Worm (Caenorhabditis elegans) whole organism, L2 larva: ENCODE measurements around the gene acaa-2.
A peak's percentile ranks its signal among the peaks of the same experiment; 100 is the strongest.

Experiments used
- C34F6.9 ChIP-seq: fragments of 150-350 bp; optimal IDR thresholded peaks from 2 replicates; lab custom pipeline; 2014; ENCODE audit warnings: missing biosample characterization, missing genetic modification characterization
- R02D3.7 ChIP-seq: fragments of 150-350 bp; optimal IDR thresholded peaks from 2 replicates; lab custom pipeline; 2014; ENCODE audit warnings: missing biosample characterization, missing genetic modification characterization
- Y55F3AM.14 ChIP-seq: fragments of 200-800 bp; sonication (Bioruptor generic); optimal IDR thresholded peaks from 2 replicates; lab custom pipeline; 2018; ENCODE audit warnings: mild to moderate bottlenecking, missing genetic modification characterization, missing compliant biosample characterization
- ZK546.5 ChIP-seq: sonication (generic microtip); optimal IDR thresholded peaks from 2 replicates; lab custom pipeline; 2017; ENCODE audit warnings: missing biosample characterization, missing genetic modification characterization
- ama-1 ChIP-seq: fragments of 150-350 bp; optimal IDR thresholded peaks from 2 replicates; lab custom pipeline; 2018; ENCODE audit warnings: inconsistent platforms
- blmp-1 ChIP-seq: sonication (generic microtip); optimal IDR thresholded peaks from 2 replicates; lab custom pipeline; 2017; ENCODE audit warnings: missing genetic modification characterization, mild to moderate bottlenecking, missing compliant biosample characterization, antibody characterized with exemption, moderate library complexity; ENCODE audit not compliant: insufficient read depth
- ceh-16 ChIP-seq: fragments of 150-350 bp; optimal IDR thresholded peaks from 2 replicates; lab custom pipeline; 2014; ENCODE audit warnings: missing biosample characterization, missing genetic modification characterization
- ceh-82 ChIP-seq: fragments of 150-350 bp; optimal IDR thresholded peaks from 2 replicates; lab custom pipeline; 2014; ENCODE audit warnings: missing biosample characterization, missing genetic modification characterization
- egl-27 ChIP-seq: sonication (generic microtip); optimal IDR thresholded peaks from 3 replicates; lab custom pipeline; 2017; ENCODE audit warnings: missing biosample characterization, missing genetic modification reagents, missing genetic modification characterization
- elt-1 ChIP-seq: fragments of 150-350 bp; optimal IDR thresholded peaks from 2 replicates; lab custom pipeline; 2014; ENCODE audit warnings: missing biosample characterization, missing genetic modification characterization
- elt-3 ChIP-seq: sonication (generic microtip); optimal IDR thresholded peaks from 2 replicates; lab custom pipeline; 2017; ENCODE audit warnings: missing biosample characterization, missing genetic modification characterization
- fos-1 ChIP-seq: fragments of 150-350 bp; optimal IDR thresholded peaks from 2 replicates; lab custom pipeline; 2014; ENCODE audit warnings: missing biosample characterization, missing genetic modification characterization
- lin-11 ChIP-seq: fragments of 150-350 bp; sonication (generic microtip); optimal IDR thresholded peaks from 2 replicates; lab custom pipeline; 2014; ENCODE audit warnings: missing biosample characterization, missing genetic modification characterization, inconsistent platforms, mixed read lengths
- lsy-2 ChIP-seq, 2 experiments: fragments of 150-350 bp in 1 of 2; sonication (generic microtip) in 1 of 2; optimal IDR thresholded peaks; 2 replicates each; lab custom pipeline; 2014 to 2017; ENCODE audit warnings: missing biosample characterization in 2 of 2, missing genetic modification characterization in 2 of 2
- mab-5 ChIP-seq: fragments of 150-350 bp; optimal IDR thresholded peaks from 2 replicates; lab custom pipeline; 2014; ENCODE audit warnings: missing biosample characterization, missing genetic modification characterization
- mdl-1 ChIP-seq, 2 experiments: fragments of 150-350 bp in 1 of 2; sonication (generic microtip) in 1 of 2; optimal IDR thresholded peaks; 2 replicates each; lab custom pipeline; 2017; ENCODE audit warnings: missing biosample characterization in 2 of 2, missing genetic modification characterization in 2 of 2
- nhr-10 ChIP-seq: sonication (generic microtip); optimal IDR thresholded peaks from 2 replicates; lab custom pipeline; 2017; ENCODE audit warnings: missing biosample characterization, missing genetic modification characterization
- nhr-11 ChIP-seq: fragments of 150-350 bp; optimal IDR thresholded peaks from 2 replicates; lab custom pipeline; 2014; ENCODE audit warnings: missing biosample characterization, missing genetic modification characterization
- nhr-12 ChIP-seq: fragments of 150-350 bp; optimal IDR thresholded peaks from 2 replicates; lab custom pipeline; 2014; ENCODE audit warnings: missing biosample characterization, missing genetic modification characterization
- nhr-129 ChIP-seq: fragments of 150-350 bp; optimal IDR thresholded peaks from 2 replicates; lab custom pipeline; 2014; ENCODE audit warnings: missing biosample characterization, missing genetic modification characterization
- nhr-237 ChIP-seq: fragments of 150-350 bp; optimal IDR thresholded peaks from 2 replicates; lab custom pipeline; 2014; ENCODE audit warnings: missing biosample characterization, missing genetic modification characterization
- nhr-25 ChIP-seq: fragments of 150-350 bp; sonication (generic microtip); optimal IDR thresholded peaks from 3 replicates; lab custom pipeline; 2014; ENCODE audit warnings: missing biosample characterization, missing genetic modification characterization
- nhr-6 ChIP-seq: fragments of 150-350 bp; optimal IDR thresholded peaks from 2 replicates; lab custom pipeline; 2014; ENCODE audit warnings: missing biosample characterization, missing genetic modification characterization
- nhr-77 ChIP-seq: fragments of 150-350 bp; optimal IDR thresholded peaks from 2 replicates; lab custom pipeline; 2014; ENCODE audit warnings: missing biosample characterization, missing genetic modification characterization
- peb-1 ChIP-seq: fragments of 150-350 bp; optimal IDR thresholded peaks from 2 replicates; lab custom pipeline; 2014; ENCODE audit warnings: missing biosample characterization, missing genetic modification characterization
- sem-4 ChIP-seq: fragments of 150-350 bp; optimal IDR thresholded peaks from 2 replicates; lab custom pipeline; 2014; ENCODE audit warnings: missing biosample characterization, missing genetic modification reagents, missing genetic modification characterization
- skn-1 ChIP-seq: sonication (generic microtip); optimal IDR thresholded peaks from 2 replicates; lab custom pipeline; 2017; ENCODE audit warnings: missing biosample characterization, missing genetic modification characterization
- sma-9 ChIP-seq, 2 experiments: fragments of 150-350 bp in 1 of 2; sonication (generic microtip) in 1 of 2; optimal IDR thresholded peaks; 2 replicates each; lab custom pipeline; 2014 to 2016; ENCODE audit warnings: missing genetic modification characterization in 2 of 2, mild to moderate bottlenecking in 1 of 2, missing biosample characterization in 1 of 2, missing compliant biosample characterization in 1 of 2, missing genetic modification reagents in 1 of 2, moderate library complexity in 1 of 2
- unc-55 ChIP-seq: fragments of 150-350 bp; sonication (generic microtip); optimal IDR thresholded peaks from 3 replicates; lab custom pipeline; 2014; ENCODE audit warnings: missing biosample characterization, missing genetic modification reagents, missing genetic modification characterization
- unc-62 ChIP-seq: fragments of 150-350 bp; optimal IDR thresholded peaks from 2 replicates; lab custom pipeline; 2014; ENCODE audit warnings: missing biosample characterization, missing genetic modification reagents, missing genetic modification characterization
- zag-1 ChIP-seq: fragments of 150-350 bp; optimal IDR thresholded peaks from 2 replicates; lab custom pipeline; 2014; ENCODE audit warnings: missing biosample characterization, missing genetic modification characterization
- ztf-1 ChIP-seq: fragments of 200-800 bp; sonication (Bioruptor generic); conservative IDR thresholded peaks from 2 replicates; pipeline ENCODE4 v1.3.6; 2022; ENCODE audit warnings: missing genetic modification characterization, missing compliant biosample characterization
- ztf-11 ChIP-seq: sonication (generic microtip); optimal IDR thresholded peaks from 2 replicates; lab custom pipeline; 2017; ENCODE audit warnings: missing biosample characterization, missing genetic modification characterization
- ztf-4 ChIP-seq: fragments of 150-350 bp; optimal IDR thresholded peaks from 2 replicates; lab custom pipeline; 2014; ENCODE audit warnings: missing biosample characterization, missing genetic modification characterization

acaa-2 gene

DNA sequence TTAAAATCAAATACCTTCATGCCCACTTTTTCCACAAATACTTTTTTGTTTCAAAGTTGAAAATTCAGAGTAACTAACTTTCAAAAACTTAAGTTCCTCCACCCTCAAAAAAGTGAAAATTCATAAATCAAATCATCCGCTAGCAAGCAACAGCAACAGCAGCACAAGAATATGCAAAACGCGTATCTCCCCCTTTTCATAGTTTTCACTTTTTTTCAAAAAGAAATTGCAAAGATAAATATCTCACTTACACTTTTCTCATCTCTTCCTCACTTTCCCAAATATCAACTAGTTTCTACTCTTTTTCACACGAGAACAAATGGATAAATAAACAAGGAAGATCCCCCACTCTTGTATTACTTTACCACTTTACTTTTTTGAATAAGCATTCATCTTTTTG, 36.9 kb downstream of the acaa-2 start:
- TF ChIP-seq blmp-1 (tag; lab: Kevin White, UChicago), result peak; percentile 71
- TF ChIP-seq skn-1, result no peak
- TF ChIP-seq ama-1 (lab: Kevin White, UChicago), result no peak
- TF ChIP-seq unc-55 (GFP tag; lab: Kevin White, UChicago), result peak; percentile 71
- no peak for TF ChIP-seq egl-27 (tag; lab: Kevin White, UChicago)

DNA sequence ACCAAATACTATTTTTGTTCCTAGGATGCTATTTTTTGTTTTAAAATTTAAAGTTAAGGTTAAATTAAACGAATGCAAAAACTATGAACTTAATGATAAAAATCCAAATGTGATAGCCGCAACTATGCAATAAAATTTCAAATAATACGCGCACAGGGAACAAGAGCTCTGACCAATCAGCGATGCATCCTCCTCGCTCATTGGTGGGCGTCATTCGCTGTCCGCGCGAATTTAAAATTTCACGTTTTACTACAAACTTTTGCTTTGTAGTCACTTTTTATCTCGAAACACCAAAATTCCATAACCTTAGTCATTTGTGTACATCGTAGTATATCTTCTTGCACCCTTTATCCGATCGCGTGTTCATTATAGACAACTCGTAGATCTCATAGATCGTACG, 38.4 kb downstream of the acaa-2 start:
- TF ChIP-seq nhr-12 (tag; lab: Kevin White, UChicago) (no peak), Y55F3AM.14 (GFP tag; lab: Kevin White, UChicago) (no peak), R02D3.7 (tag; lab: Kevin White, UChicago) (no peak), unc-62 (no peak), ceh-16 (tag; lab: Kevin White, UChicago) (no peak), mab-5 (tag; lab: Kevin White, UChicago) (no peak), ztf-11 (no peak), ztf-1 (no peak), elt-3 (no peak), sma-9 (GFP tag; optimal IDR thresholded peaks at IDR 0.05; lab: Kevin White, UChicago) (no peak), sma-9 (tag; optimal IDR thresholded peaks at IDR 0.05; lab: Kevin White, UChicago) (no peak), fos-1 (tag; lab: Kevin White, UChicago) (no peak), nhr-6 (tag; lab: Kevin White, UChicago) (no peak), ceh-82 (no peak)

- TF ChIP-seq nhr-237 (tag; lab: Kevin White, UChicago), result no peak
- peak; percentile 32 for TF ChIP-seq unc-55 (GFP tag; lab: Kevin White, UChicago)
- TF ChIP-seq, all 48 proteins: peak for 1
Measured at ce11 chrIII:13385850-13386249, 41.1 kb downstream of the acaa-2 start, which contains the start of gene T03F6.4. Gene T03F6.4, plus strand, starts transcription at chrIII:13386150.

ce11 chrIII:13388621-13389020, 43.9 kb downstream of the acaa-2 start:
- TF ChIP-seq nhr-237 (tag; lab: Kevin White, UChicago) (no peak), fos-1 (tag; lab: Kevin White, UChicago) (peak; percentile 53)

DNA sequence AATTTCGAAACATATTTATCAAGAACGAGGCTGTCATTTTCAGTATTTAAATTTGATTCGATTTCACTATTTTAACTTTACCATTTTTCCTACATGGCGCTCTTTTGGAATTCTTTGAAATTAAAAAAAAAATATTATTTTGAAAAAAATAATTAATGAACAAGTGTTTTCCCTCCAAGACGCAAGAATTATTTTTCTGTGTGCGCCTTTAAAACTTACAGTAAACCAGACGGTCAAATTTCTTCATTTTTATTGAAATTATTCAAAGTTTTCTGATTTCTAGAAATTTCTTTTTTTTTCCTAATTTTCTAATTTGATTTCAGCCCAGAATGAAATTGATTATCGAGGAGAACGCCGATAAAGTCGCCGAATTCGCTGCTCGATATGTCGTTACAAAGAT, 44.3 kb downstream of the acaa-2 start, which contains the start of gene T03F6.3:
Gene T03F6.3, plus strand, starts transcription at position 318 of the 400 bp plus-strand sequence.
- TF ChIP-seq blmp-1 (tag; lab: Kevin White, UChicago) (no peak), fos-1 (tag; lab: Kevin White, UChicago) (no peak), elt-3 (no peak), nhr-10 (tag; lab: Kevin White, UChicago) (no peak), sem-4 (tag; lab: Kevin White, UChicago) (no peak), zag-1 (tag; lab: Kevin White, UChicago) (no peak), ceh-82 (no peak), nhr-129 (tag; lab: Kevin White, UChicago) (no peak), elt-1 (tag; lab: Kevin White, UChicago) (no peak), nhr-12 (tag; lab: Kevin White, UChicago) (no peak), nhr-77 (tag; lab: Kevin White, UChicago) (no peak), nhr-237 (tag; lab: Kevin White, UChicago) (no peak), ZK546.5 (tag; lab: Kevin White, UChicago) (no peak), Y55F3AM.14 (GFP tag; lab: Kevin White, UChicago) (no peak), ztf-4 (tag; lab: Kevin White, UChicago) (no peak), nhr-25 (tag; lab: Kevin White, UChicago) (no peak)

- TF ChIP-seq ama-1 (lab: Kevin White, UChicago) (no peak), lin-11 (tag; lab: Kevin White, UChicago) (no peak), C34F6.9 (tag; lab: Kevin White, UChicago) (no peak), lsy-2 (tag; optimal IDR thresholded peaks at IDR 0.05; lab: Kevin White, UChicago) (no peak), nhr-11 (tag; lab: Kevin White, UChicago) (no peak), zag-1 (tag; lab: Kevin White, UChicago) (no peak), mdl-1 (tag; optimal IDR thresholded peaks at IDR 0.05; lab: Kevin White, UChicago) (no peak), elt-1 (tag; lab: Kevin White, UChicago) (no peak), sem-4 (tag; lab: Kevin White, UChicago) (no peak), peb-1 (tag; lab: Kevin White, UChicago) (no peak)
Measured at ce11 chrIII:13390789-13391188, 46.1 kb downstream of the acaa-2 start.
